Worm (Caenorhabditis elegans): ENCODE data around the gene F44B9.2.

DNA sequence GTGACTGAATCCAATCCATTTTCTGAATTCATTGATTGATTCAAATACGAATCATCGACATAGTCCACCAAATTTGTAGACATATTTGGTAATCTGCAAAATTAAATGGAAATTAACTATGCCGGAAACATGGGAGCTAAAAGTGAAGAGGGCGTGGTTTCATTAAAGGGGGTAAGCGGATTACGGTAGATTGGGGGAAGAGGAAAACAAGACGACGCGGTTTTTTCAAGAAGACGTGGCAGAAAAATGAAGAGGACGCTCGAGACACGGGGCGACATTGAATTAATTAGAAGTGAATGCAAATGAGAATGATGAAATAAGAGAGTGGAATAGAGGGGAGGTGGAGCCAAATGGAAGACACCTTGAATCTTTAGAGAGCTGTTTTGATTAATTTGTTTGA, 25.9 kb upstream of the F44B9.2 start, which contains the start of gene npr-17:
- TF ChIP-seq ama-1 (optimal IDR thresholded peaks at IDR 0.05) (no peak), tbx-11 (GFP tag; IDR thresholded peaks at IDR 0.05) (no peak), hnd-1 (tag; optimal IDR thresholded peaks at IDR 0.05) (no peak), scrt-1 (GFP tag; IDR thresholded peaks at IDR 0.05) (no peak), tra-4 (tag; optimal IDR thresholded peaks at IDR 0.05) (no peak), pes-1 (GFP tag; IDR thresholded peaks at IDR 0.05) (no peak), sea-1 (GFP tag; conservative IDR thresholded peaks at IDR 0.05) (no peak), ets-7 (tag; optimal IDR thresholded peaks at IDR 0.05) (no peak), ceh-13 (GFP tag; optimal IDR thresholded peaks at IDR 0.05) (no peak), hmg-4 (GFP tag; optimal IDR thresholded peaks at IDR 0.05) (no peak), ceh-36 (tag; optimal IDR thresholded peaks at IDR 0.05) (no peak), flt-1 (GFP tag; IDR thresholded peaks at IDR 0.05) (no peak), B0310.2 (tag; optimal IDR thresholded peaks at IDR 0.05) (no peak)
